Worm (Caenorhabditis elegans): Measurements from ENCODE around the gene T12B5.14.

ce11 chrIII:1004464-1004863 lies 49.8 kb downstream of the T12B5.14 start:
- TF ChIP-seq med-1 (GFP tag; optimal IDR thresholded peaks at IDR 0.05; ENCODE audit: insufficient read depth) (no peak), ztf-23 (GFP tag; IDR thresholded peaks at IDR 0.05) (no peak), tab-1 (GFP tag; IDR thresholded peaks at IDR 0.05) (no peak), ref-1 (GFP tag; conservative IDR thresholded peaks at IDR 0.05) (no peak), flt-1 (GFP tag; IDR thresholded peaks at IDR 0.05) (no peak), cog-1 (tag; optimal IDR thresholded peaks at IDR 0.05) (no peak), ztf-29 (GFP tag; IDR thresholded peaks at IDR 0.05) (no peak), klf-2 (GFP tag; conservative IDR thresholded peaks at IDR 0.05) (no peak), T22C8.4 (GFP tag; IDR thresholded peaks at IDR 0.05) (no peak)

Data from whole organism, midembryonic.